Fruit fly (Drosophila melanogaster) whole organism, embryonic: ENCODE measurements around the gene DZIP1.

Experiments
- Adf1 ChIP-seq: fragments of 200-800 bp; sonication (Bioruptor generic); IDR thresholded peaks from 2 replicates; pipeline ENCODE4 v1.3.6; 2022; ENCODE audit warnings: missing biosample characterization, missing genetic modification characterization
- B-H1 ChIP-seq: fragments of 200-800 bp; sonication (Bioruptor generic); IDR thresholded peaks from 3 replicates; pipeline ENCODE4 v1.3.6; 2022; ENCODE audit warnings: missing biosample characterization, missing genetic modification characterization
- CG11560 ChIP-seq: fragments of 200-800 bp; sonication (Bioruptor generic); IDR thresholded peaks from 3 replicates; pipeline ENCODE4 v1.3.6; 2022; ENCODE audit warnings: missing biosample characterization, missing genetic modification characterization
- CG1233 ChIP-seq: fragments of 200-800 bp; sonication (Bioruptor generic); optimal IDR thresholded peaks from 4 replicates; lab custom pipeline; 2018; ENCODE audit warnings: missing biosample characterization, mild to moderate bottlenecking, missing genetic modification characterization
- CG13624 ChIP-seq: fragments of 200-800 bp; sonication (Bioruptor generic); optimal IDR thresholded peaks from 2 replicates; lab custom pipeline; 2016; ENCODE audit warnings: missing biosample characterization, missing genetic modification characterization
- CG14014 ChIP-seq: fragments of 200-800 bp; sonication (Bioruptor generic); IDR thresholded peaks from 2 replicates; pipeline ENCODE4 v1.3.6; 2022; ENCODE audit warnings: missing biosample characterization, missing genetic modification characterization
- CG14441 ChIP-seq: fragments of 200-800 bp; sonication (Bioruptor generic); IDR thresholded peaks from 2 replicates; pipeline ENCODE4 v1.3.6; 2022; ENCODE audit warnings: missing biosample characterization, missing genetic modification characterization
- CG15011 ChIP-seq: fragments of 200-800 bp; sonication (Bioruptor generic); optimal IDR thresholded peaks from 3 replicates; lab custom pipeline; 2018; ENCODE audit warnings: missing biosample characterization, mild to moderate bottlenecking, missing genetic modification characterization
- CG16779 ChIP-seq: fragments of 200-800 bp; sonication (Bioruptor generic); IDR thresholded peaks from 2 replicates; pipeline ENCODE4 v1.3.6; 2022; ENCODE audit warnings: missing biosample characterization, missing genetic modification characterization
- CG16863 ChIP-seq: fragments of 200-800 bp; sonication (Bioruptor generic); optimal IDR thresholded peaks from 3 replicates; lab custom pipeline; 2016; ENCODE audit warnings: missing biosample characterization, missing genetic modification characterization
- CG18619 ChIP-seq: fragments of 200-800 bp; sonication (Bioruptor generic); optimal IDR thresholded peaks from 3 replicates; lab custom pipeline; 2017; ENCODE audit warnings: missing biosample characterization, mild to moderate bottlenecking, missing genetic modification characterization
- CG3065 ChIP-seq: fragments of 200-800 bp; sonication (Bioruptor generic); optimal IDR thresholded peaks from 2 replicates; lab custom pipeline; 2016; ENCODE audit warnings: missing biosample characterization, missing genetic modification characterization
- CG3407 ChIP-seq: fragments of 200-800 bp; sonication (Bioruptor generic); optimal IDR thresholded peaks from 2 replicates; lab custom pipeline; 2018; ENCODE audit warnings: missing biosample characterization, mild to moderate bottlenecking, missing genetic modification characterization
- CG4328 ChIP-seq: fragments of 200-800 bp; sonication (Bioruptor generic); optimal IDR thresholded peaks from 3 replicates; lab custom pipeline; 2017; ENCODE audit warnings: missing biosample characterization, missing genetic modification reagents, missing genetic modification characterization
- CG4404 ChIP-seq: fragments of 200-800 bp; sonication (Bioruptor generic); IDR thresholded peaks from 2 replicates; pipeline ENCODE4 v1.3.6; 2022; ENCODE audit warnings: missing biosample characterization, missing genetic modification characterization
- CG4424 ChIP-seq: fragments of 200-800 bp; sonication (Bioruptor generic); optimal IDR thresholded peaks from 3 replicates; lab custom pipeline; 2016; ENCODE audit warnings: missing biosample characterization, missing genetic modification characterization
- CG6683 ChIP-seq: fragments of 200-800 bp; sonication (Bioruptor generic); optimal IDR thresholded peaks from 2 replicates; lab custom pipeline; 2017; ENCODE audit warnings: missing biosample characterization, mild to moderate bottlenecking, missing genetic modification characterization, missing genetic modification reagents
- CG7372 ChIP-seq: fragments of 200-800 bp; sonication (Bioruptor generic); IDR thresholded peaks from 2 replicates; pipeline ENCODE4 v1.3.6; 2022; ENCODE audit warnings: missing biosample characterization, missing genetic modification characterization
- CG7928 ChIP-seq: fragments of 200-800 bp; sonication (Bioruptor generic); optimal IDR thresholded peaks from 2 replicates; lab custom pipeline; 2017; ENCODE audit warnings: missing biosample characterization, mild to moderate bottlenecking, missing genetic modification characterization
- CG9437 ChIP-seq: fragments of 200-800 bp; sonication (Bioruptor generic); optimal IDR thresholded peaks from 2 replicates; lab custom pipeline; 2018; ENCODE audit warnings: missing biosample characterization, mild to moderate bottlenecking, missing genetic modification characterization
- CG9609 ChIP-seq: fragments of 200-800 bp; sonication (Bioruptor generic); optimal IDR thresholded peaks from 3 replicates; lab custom pipeline; 2016; ENCODE audit warnings: missing biosample characterization, missing genetic modification characterization
- CG9797 ChIP-seq: fragments of 200-800 bp; sonication (Bioruptor generic); optimal IDR thresholded peaks from 3 replicates; lab custom pipeline; 2018; ENCODE audit warnings: missing biosample characterization, mild to moderate bottlenecking, missing genetic modification characterization
- CTCF ChIP-seq: fragments of 200-800 bp; sonication (Bioruptor generic); optimal IDR thresholded peaks from 2 replicates; lab custom pipeline; 2017; ENCODE audit warnings: missing biosample characterization, mild to moderate bottlenecking, missing genetic modification characterization, moderate library complexity
- D19A ChIP-seq: fragments of 200-800 bp; optimal IDR thresholded peaks from 3 replicates; lab custom pipeline; 2019; ENCODE audit warnings: missing biosample characterization, mild to moderate bottlenecking, missing genetic modification characterization, moderate library complexity
- Dip2 ChIP-seq: fragments of 200-800 bp; sonication (Bioruptor generic); IDR thresholded peaks from 2 replicates; pipeline ENCODE4 v1.3.6; 2022; ENCODE audit warnings: missing biosample characterization, missing genetic modification characterization
- Dll ChIP-seq: fragments of 200-800 bp; sonication (Bioruptor generic); IDR thresholded peaks from 4 replicates; pipeline ENCODE4 v1.3.6; 2022; ENCODE audit warnings: missing biosample characterization, missing genetic modification characterization; ENCODE audit not compliant: partially characterized antibody
- Hey ChIP-seq: fragments of 200-800 bp; sonication (Bioruptor generic); optimal IDR thresholded peaks from 3 replicates; lab custom pipeline; 2018; ENCODE audit warnings: missing biosample characterization, mild to moderate bottlenecking, missing genetic modification characterization
- Hmr ChIP-seq: fragments of 200-800 bp; sonication (Bioruptor generic); optimal IDR thresholded peaks from 3 replicates; lab custom pipeline; 2017; ENCODE audit warnings: mild to moderate bottlenecking, missing biosample characterization, missing genetic modification reagents, missing genetic modification characterization
- Lpt ChIP-seq: fragments of >200 bp; optimal IDR thresholded peaks from 2 replicates; lab custom pipeline; 2018; ENCODE audit warnings: missing biosample characterization, missing genetic modification characterization
- MBD-R2 ChIP-seq: fragments of 200-800 bp; sonication (Bioruptor generic); IDR thresholded peaks from 2 replicates; pipeline ENCODE4 v1.3.6; 2022; ENCODE audit warnings: missing biosample characterization, missing genetic modification characterization
- MTF-1 ChIP-seq: fragments of 200-800 bp; sonication (Bioruptor generic); optimal IDR thresholded peaks from 2 replicates; lab custom pipeline; 2018; ENCODE audit warnings: missing biosample characterization, mild to moderate bottlenecking, missing genetic modification characterization, borderline replicate concordance
- Myb ChIP-seq: fragments of 200-800 bp; sonication (Bioruptor generic); optimal IDR thresholded peaks from 2 replicates; lab custom pipeline; 2016; ENCODE audit warnings: missing biosample characterization, missing genetic modification characterization
- Sry-β ChIP-seq: fragments of 200-800 bp; sonication (Bioruptor generic); optimal IDR thresholded peaks from 2 replicates; lab custom pipeline; 2018; ENCODE audit warnings: missing biosample characterization, mild to moderate bottlenecking, missing genetic modification characterization, moderate library complexity
- Ssrp ChIP-seq: fragments of 200-800 bp; sonication (Bioruptor generic); optimal IDR thresholded peaks from 2 replicates; lab custom pipeline; 2018; ENCODE audit warnings: missing biosample characterization, mild to moderate bottlenecking, missing genetic modification characterization, moderate library complexity
- bcd ChIP-seq: fragments of 200-800 bp; sonication (Bioruptor generic); optimal IDR thresholded peaks from 2 replicates; lab custom pipeline; 2017; ENCODE audit warnings: missing biosample characterization, mild to moderate bottlenecking, missing genetic modification characterization
- corto ChIP-seq: fragments of 200-800 bp; sonication (Bioruptor generic); optimal IDR thresholded peaks from 2 replicates; lab custom pipeline; 2016; ENCODE audit warnings: missing biosample characterization, mild to moderate bottlenecking, missing genetic modification characterization, moderate library complexity
- croc ChIP-seq: fragments of 200-800 bp; sonication (Bioruptor generic); conservative IDR thresholded peaks from 3 replicates; pipeline ENCODE4 v1.3.6; 2022; ENCODE audit warnings: missing biosample characterization, missing genetic modification characterization
- dan ChIP-seq: fragments of 200-800 bp; sonication (Bioruptor generic); IDR thresholded peaks from 2 replicates; pipeline ENCODE4 v1.3.6; 2022; ENCODE audit warnings: missing biosample characterization, missing genetic modification characterization
- dm ChIP-seq: fragments of 200-800 bp; sonication (Bioruptor generic); optimal IDR thresholded peaks from 3 replicates; lab custom pipeline; 2016; ENCODE audit warnings: missing biosample characterization, missing genetic modification characterization
- hbn ChIP-seq: fragments of 200-800 bp; sonication (Bioruptor generic); IDR thresholded peaks from 2 replicates; pipeline ENCODE4 v1.3.6; 2022; ENCODE audit warnings: missing biosample characterization, missing genetic modification characterization; ENCODE audit not compliant: partially characterized antibody
- inv ChIP-seq: fragments of 200-800 bp; sonication (Bioruptor generic); IDR thresholded peaks from 2 replicates; pipeline ENCODE4 v1.3.6; 2022; ENCODE audit warnings: missing biosample characterization, missing genetic modification characterization; ENCODE audit not compliant: partially characterized antibody
- jumu ChIP-seq: fragments of 200-800 bp; sonication (Bioruptor generic); optimal IDR thresholded peaks from 3 replicates; lab custom pipeline; 2016; ENCODE audit warnings: missing biosample characterization, missing genetic modification characterization
- lilli ChIP-seq: fragments of 200-800 bp; sonication (Bioruptor generic); optimal IDR thresholded peaks from 3 replicates; lab custom pipeline; 2016; ENCODE audit warnings: missing biosample characterization, missing genetic modification characterization
- luna ChIP-seq: fragments of 200-800 bp; sonication (Bioruptor generic); optimal IDR thresholded peaks from 2 replicates; lab custom pipeline; 2016; ENCODE audit warnings: missing biosample characterization, missing genetic modification characterization
- oc ChIP-seq: fragments of 200-800 bp; sonication (Bioruptor generic); optimal IDR thresholded peaks from 2 replicates; lab custom pipeline; 2018; ENCODE audit warnings: missing biosample characterization, mild to moderate bottlenecking, missing genetic modification characterization, moderate library complexity
- onecut ChIP-seq: fragments of 200-800 bp; sonication (Bioruptor generic); IDR thresholded peaks from 2 replicates; pipeline ENCODE4 v1.3.6; 2022; ENCODE audit warnings: missing biosample characterization, missing genetic modification characterization
- pum ChIP-seq: fragments of 200-800 bp; sonication (Bioruptor generic); optimal IDR thresholded peaks from 2 replicates; lab custom pipeline; 2016; ENCODE audit warnings: missing biosample characterization, missing genetic modification characterization
- rib ChIP-seq: fragments of 200-800 bp; sonication (Bioruptor generic); IDR thresholded peaks from 2 replicates; pipeline ENCODE4 v1.3.6; 2022; ENCODE audit warnings: missing biosample characterization, missing genetic modification characterization
- sc ChIP-seq, 3 experiments: fragments of >200 bp in 2 of 3; fragments of 200-800 bp in 1 of 3; sonication (Bioruptor generic) in 1 of 3; optimal IDR thresholded peaks; 2 replicates in 2 of 3; 3 replicates in 1 of 3; lab custom pipeline; 2017; ENCODE audit warnings: mild to moderate bottlenecking in 1 of 3, missing biosample characterization in 1 of 3, missing genetic modification characterization in 1 of 3, missing genetic modification reagents in 1 of 3
- schlank ChIP-seq: fragments of 200-800 bp; sonication (Bioruptor generic); optimal IDR thresholded peaks from 2 replicates; lab custom pipeline; 2018; ENCODE audit warnings: missing biosample characterization, mild to moderate bottlenecking, missing genetic modification characterization
- ttk ChIP-seq: fragments of 200-800 bp; sonication (Bioruptor generic); IDR thresholded peaks from 2 replicates; pipeline ENCODE4 v2.1.2; 2022; ENCODE audit warnings: missing biosample characterization, missing genetic modification characterization

Gene DZIP1

dm6 chr3R:24565748-24566239 lies 50.7 kb downstream of the DZIP1 start (continued):
- TF ChIP-seq Dll (no peak; the same call in 3 of the 4 replicates), Dip2 (no peak), luna (GFP tag; lab: Kevin White, UChicago) (no peak), inv (GFP tag; lab: Robert Waterston, UW) (no peak), CG3407 (GFP tag; lab: Kevin White, UChicago) (peak; percentile 69), CG16779 (no peak), CG1233 (peak; percentile 26), Hey (tag; lab: Kevin White, UChicago) (peak; percentile 52), dm (GFP tag; lab: Kevin White, UChicago) (no peak), Ssrp (tag; lab: Kevin White, UChicago) (no peak), hbn (GFP tag; lab: Robert Waterston, UW) (peak; percentile 34; the same call in 1 of the 2 replicates), CG18619 (GFP tag; lab: Kevin White, UChicago) (peak; percentile 37), CG3065 (GFP tag; lab: Kevin White, UChicago) (no peak), CG4424 (GFP tag; lab: Kevin White, UChicago) (peak; percentile 24), croc (no peak), pum (GFP tag; lab: Kevin White, UChicago) (no peak), CG11560 (tag; lab: Robert Waterston, UW) (no peak), Myb (GFP tag; lab: Kevin White, UChicago) (no peak), CG4328 (peak; percentile 82), schlank (tag; lab: Kevin White, UChicago) (no peak), CG9797 (GFP tag; lab: Kevin White, UChicago) (no peak), corto (GFP tag; lab: Kevin White, UChicago) (peak; percentile 72), oc (tag; lab: Kevin White, UChicago) (peak; percentile 56), Adf1 (GFP tag; lab: Robert Waterston, UW) (peak; percentile 51; the same call in 1 of the 2 replicates), ttk (GFP tag; lab: Robert Waterston, UW) (no peak), Hmr (peak; percentile 81), lilli (GFP tag; lab: Kevin White, UChicago) (peak; percentile 44), dan (GFP tag; lab: Robert Waterston, UW) (no peak), rib (GFP tag; lab: Robert Waterston, UW) (no peak; the same call in none of the 2 replicates), CG7928 (GFP tag; lab: Kevin White, UChicago) (no peak), B-H1 (GFP tag; lab: Robert Waterston, UW) (no peak), CG15011 (GFP tag; lab: Kevin White, UChicago) (peak; percentile 62), onecut (peak; percentile 54), jumu (GFP tag; lab: Kevin White, UChicago) (no peak), CG13624 (GFP tag; lab: Kevin White, UChicago) (peak; percentile 76), CG14014 (peak; percentile 70; the same call in 1 of the 2 replicates), CG9609 (GFP tag; lab: Kevin White, UChicago) (no peak), CG4404 (GFP tag; lab: Robert Waterston, UW) (no peak), bcd (GFP tag; lab: Kevin White, UChicago) (no peak), CTCF (GFP tag; lab: Kevin White, UChicago) (peak; percentile 62), sc (optimal IDR thresholded peaks at IDR 0.05; lab: Kevin White, UChicago) (no peak), sc (GFP tag; optimal IDR thresholded peaks at IDR 0.05; lab: Kevin White, UChicago) (peak; percentile 25), CG14441 (GFP tag; lab: Robert Waterston, UW) (no peak), CG16863 (GFP tag; lab: Kevin White, UChicago) (peak; percentile 23), Sry-β (no peak), CG6683 (GFP tag; lab: Kevin White, UChicago) (peak; percentile 72), MBD-R2 (GFP tag; lab: Robert Waterston, UW) (no peak; the same call in 1 of the 2 replicates), D19A (tag; lab: Kevin White, UChicago) (peak; percentile 20), CG9437 (GFP tag; lab: Kevin White, UChicago) (no peak), CG7372 (GFP tag; lab: Robert Waterston, UW) (no peak), Lpt (GFP tag; lab: Kevin White, UChicago) (no peak), MTF-1 (peak; percentile 75)
